Worm (Caenorhabditis elegans) whole organism, early embryonic: ENCODE measurements around the gene alr-1.

ENCODE experiments used
- ama-1 ChIP-seq: fragments of 150-350 bp; optimal IDR thresholded peaks from 2 replicates; lab custom pipeline; 2014
- pes-1 ChIP-seq: fragments of 200-800 bp; sonication (Bioruptor generic); IDR thresholded peaks from 2 replicates; pipeline ENCODE4 v1.3.6; 2022; ENCODE audit warnings: missing genetic modification reagents, missing genetic modification characterization, missing compliant biosample characterization

DNA sequence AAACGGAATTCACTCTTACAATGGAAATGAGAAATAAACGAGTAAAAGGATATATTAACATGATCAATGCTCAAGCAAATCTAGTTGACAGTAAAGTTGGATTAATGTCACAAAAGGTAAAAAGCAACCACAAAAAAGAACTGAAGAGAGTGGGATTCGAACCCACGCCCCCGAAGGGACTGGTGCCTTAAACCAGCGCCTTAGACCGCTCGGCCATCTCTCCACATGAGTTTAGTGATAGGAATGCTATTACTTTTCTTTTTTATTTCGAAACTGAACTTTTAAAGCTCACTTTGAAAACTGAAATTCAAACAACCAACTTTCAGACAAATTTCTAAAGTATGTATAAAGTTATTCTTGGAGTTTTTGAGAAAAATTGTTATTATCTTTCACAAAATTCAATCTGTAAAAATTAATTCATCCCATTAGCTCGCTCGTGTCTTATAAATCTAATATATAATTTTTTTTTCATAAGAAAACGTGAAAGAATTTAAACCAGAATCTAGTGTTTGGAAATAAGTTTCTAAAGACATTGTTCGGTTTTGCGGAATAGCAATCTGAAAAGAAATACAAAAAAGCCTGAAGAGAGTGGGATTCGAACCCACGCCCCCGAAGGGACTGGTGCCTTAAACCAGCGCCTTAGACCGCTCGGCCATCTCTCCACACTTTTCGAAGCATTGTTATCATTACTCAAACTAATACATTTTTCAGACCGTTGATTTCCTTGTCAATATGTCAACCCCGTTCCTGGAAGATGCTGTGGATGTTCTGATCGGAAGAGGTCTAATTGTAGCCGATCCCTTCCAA, 37.6 kb upstream of the alr-1 start:
- no peak for TF ChIP-seq ama-1 (lab: Kevin White, UChicago)
- TF ChIP-seq pes-1 (GFP tag; lab: Robert Waterston, UW) = no peak
